Fruit fly (Drosophila melanogaster) S2 (cell line): ENCODE data around the gene CG31999.

Source experiments
- CG8478 ChIP-seq: fragments of >200 bp; optimal IDR thresholded peaks from 2 replicates; lab custom pipeline; 2018
- CTCF ChIP-seq, 2 experiments: fragments of >200 bp; optimal IDR thresholded peaks; 2 replicates each; lab custom pipeline; 2018

DNA sequence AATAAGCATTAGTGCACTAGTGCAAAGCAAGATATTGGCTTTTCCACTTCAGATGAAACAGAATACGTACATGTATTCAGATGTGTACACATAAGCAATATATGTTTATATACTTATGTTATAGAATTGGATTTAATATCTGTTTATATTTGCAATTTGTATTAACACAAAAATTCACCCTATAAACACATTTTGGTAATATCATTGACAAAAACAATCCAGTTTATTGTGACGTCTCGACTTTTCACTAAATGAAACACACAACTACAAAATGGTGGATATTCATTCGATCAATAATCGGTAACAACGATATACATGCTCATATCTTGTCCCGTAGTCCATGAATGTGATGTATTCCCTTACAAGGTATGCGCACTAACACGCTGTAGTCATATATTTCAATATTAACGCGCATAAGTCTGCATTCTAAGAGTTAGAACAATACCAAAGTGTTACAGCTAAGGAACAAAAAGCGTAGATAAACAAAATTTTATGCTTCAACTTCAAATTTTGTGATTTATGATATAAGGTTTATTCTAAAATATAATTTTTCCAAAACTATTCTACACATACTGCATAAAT lies 21.8 kb downstream of the CG31999 start, which contains the start of gene CG31998:
- TF ChIP-seq CTCF (optimal IDR thresholded peaks at IDR 0.05; lab: Kevin White, UChicago) = peak; percentile 28 to 33
- TF ChIP-seq CG8478 = no peak
